Worm (Caenorhabditis elegans) whole organism, L1 larva: ENCODE measurements around the gene C04H5.7.

Source experiments
- C16A3.4 ChIP-seq: fragments of 150-350 bp; optimal IDR thresholded peaks from 2 replicates; lab custom pipeline; 2014; ENCODE audit warnings: missing biosample characterization, missing genetic modification characterization
- aha-1 ChIP-seq: fragments of 150-350 bp; optimal IDR thresholded peaks from 2 replicates; lab custom pipeline; 2014; ENCODE audit warnings: missing biosample characterization, missing genetic modification characterization
- elt-2 ChIP-seq: sonication (generic microtip); optimal IDR thresholded peaks from 2 replicates; lab custom pipeline; 2016; ENCODE audit warnings: missing genetic modification characterization, mild to moderate bottlenecking, inconsistent platforms, missing compliant biosample characterization, missing genetic modification reagents
- fkh-10 ChIP-seq: sonication (generic microtip); optimal IDR thresholded peaks from 2 replicates; lab custom pipeline; 2017; ENCODE audit warnings: missing biosample characterization, missing genetic modification reagents, missing genetic modification characterization
- jun-1 ChIP-seq: fragments of 150-350 bp; optimal IDR thresholded peaks from 2 replicates; lab custom pipeline; 2014; ENCODE audit warnings: missing biosample characterization, missing genetic modification reagents, missing genetic modification characterization
- mdl-1 ChIP-seq, 2 experiments: fragments of 150-350 bp; optimal IDR thresholded peaks; 2 replicates each; lab custom pipeline; 2014 to 2017; ENCODE audit warnings: missing biosample characterization in 2 of 2, missing genetic modification characterization in 2 of 2, inconsistent platforms in 1 of 2
- nhr-19 ChIP-seq: fragments of 200-800 bp; sonication (Bioruptor generic); conservative IDR thresholded peaks from 2 replicates; pipeline ENCODE4 v1.3.6; 2022; ENCODE audit warnings: missing genetic modification characterization, missing compliant biosample characterization
- nhr-76 ChIP-seq: sonication (generic microtip); optimal IDR thresholded peaks from 2 replicates; lab custom pipeline; 2017; ENCODE audit warnings: missing biosample characterization, missing genetic modification characterization
- skn-1 ChIP-seq: fragments of 150-350 bp; optimal IDR thresholded peaks from 2 replicates; lab custom pipeline; 2014; ENCODE audit warnings: missing biosample characterization, missing genetic modification characterization
- sptf-1 ChIP-seq: fragments of 150-350 bp; optimal IDR thresholded peaks from 2 replicates; lab custom pipeline; 2014; ENCODE audit warnings: missing biosample characterization, missing genetic modification characterization
- ztf-11 ChIP-seq, 2 experiments: sonication (generic microtip); optimal IDR thresholded peaks; 2 replicates each; lab custom pipeline; 2016 to 2017; ENCODE audit warnings: missing genetic modification characterization in 2 of 2, missing biosample characterization in 1 of 2, missing compliant biosample characterization in 1 of 2
- ztf-4 ChIP-seq: fragments of 150-350 bp; optimal IDR thresholded peaks from 2 replicates; lab custom pipeline; 2014; ENCODE audit warnings: missing biosample characterization, missing genetic modification characterization

- TF ChIP-seq nhr-76 (tag; lab: Kevin White, UChicago) (no peak), sptf-1 (tag; lab: Kevin White, UChicago) (no peak), ztf-4 (tag; lab: Kevin White, UChicago) (no peak), aha-1 (no peak), mdl-1 (tag; optimal IDR thresholded peaks at IDR 0.05; lab: Kevin White, UChicago) (no peak), elt-2 (tag; lab: Kevin White, UChicago) (peak; percentile 12), skn-1 (tag; lab: Kevin White, UChicago) (no peak), ztf-11 (tag; optimal IDR thresholded peaks at IDR 0.05; lab: Kevin White, UChicago) (no peak), C16A3.4 (tag; lab: Kevin White, UChicago) (no peak), fkh-10 (GFP tag; lab: Kevin White, UChicago) (no peak), jun-1 (tag; lab: Kevin White, UChicago) (no peak), nhr-19 (GFP tag; lab: Robert Waterston, UW) (no peak)
Measured at ce11 chrII:14540551-14540950, 2.8 kb downstream of the C04H5.7 start.
